Worm (Caenorhabditis elegans) whole organism, young adult: ENCODE data around the gene srw-141.

Source experiments
- F22D6.2 ChIP-seq: sonication (generic microtip); optimal IDR thresholded peaks from 2 replicates; lab custom pipeline; 2016; ENCODE audit warnings: mild to moderate bottlenecking, missing genetic modification characterization, missing compliant biosample characterization
- Y53G8AR.9 ChIP-seq: fragments of 200-800 bp; sonication (Bioruptor generic); conservative IDR thresholded peaks from 2 replicates; pipeline ENCODE4 v1.3.6; 2022; ENCODE audit warnings: missing genetic modification reagents, missing genetic modification characterization, missing compliant biosample characterization
- Y67H2A.10 ChIP-seq: fragments of 200-800 bp; sonication (Bioruptor generic); conservative IDR thresholded peaks from 2 replicates; pipeline ENCODE4 v1.3.6; 2022; ENCODE audit warnings: missing genetic modification reagents, missing genetic modification characterization, missing compliant biosample characterization
- Y95B8A.8 ChIP-seq: fragments of 200-800 bp; sonication (Bioruptor generic); IDR thresholded peaks from 2 replicates; pipeline ENCODE4 v1.3.6; 2022; ENCODE audit warnings: missing genetic modification reagents, missing genetic modification characterization, missing compliant biosample characterization
- ceh-58 ChIP-seq: fragments of 200-800 bp; sonication (Bioruptor generic); IDR thresholded peaks from 2 replicates; pipeline ENCODE4 v1.3.6; 2022; ENCODE audit warnings: missing genetic modification characterization, missing compliant biosample characterization
- dpl-1 ChIP-seq: fragments of 150-350 bp; optimal IDR thresholded peaks from 2 replicates; lab custom pipeline; 2014; ENCODE audit warnings: missing biosample characterization, missing genetic modification reagents, missing genetic modification characterization
- efl-1 ChIP-seq: fragments of 150-350 bp; optimal IDR thresholded peaks from 2 replicates; lab custom pipeline; 2014; ENCODE audit warnings: missing biosample characterization, missing genetic modification reagents, missing genetic modification characterization
- lin-26 ChIP-seq: fragments of 200-800 bp; sonication (Bioruptor generic); IDR thresholded peaks from 2 replicates; pipeline ENCODE4 v1.3.6; 2022; ENCODE audit warnings: missing genetic modification reagents, missing genetic modification characterization, missing compliant biosample characterization
- nfya-2 ChIP-seq: fragments of 200-800 bp; sonication (Bioruptor generic); IDR thresholded peaks from 2 replicates; pipeline ENCODE4 v1.3.6; 2022; ENCODE audit warnings: missing genetic modification reagents, missing genetic modification characterization, missing compliant biosample characterization
- pha-4 ChIP-seq: fragments of 150-350 bp; sonication (generic microtip); optimal IDR thresholded peaks from 2 replicates; lab custom pipeline; 2014; ENCODE audit warnings: missing biosample characterization, missing genetic modification reagents, missing genetic modification characterization
- rcor-1 ChIP-seq: fragments of 200-800 bp; sonication (Bioruptor generic); IDR thresholded peaks from 2 replicates; pipeline ENCODE4 v1.3.6; 2022; ENCODE audit warnings: missing genetic modification reagents, missing genetic modification characterization, missing compliant biosample characterization
- sdz-38 ChIP-seq: sonication (generic microtip); optimal IDR thresholded peaks from 2 replicates; lab custom pipeline; 2016; ENCODE audit warnings: missing genotype, missing genetic modification characterization, missing compliant biosample characterization

ce11 chrV:2958202-2958601 is 19.8 kb upstream of the srw-141 start, which contains the start of gene srw-142:
- TF ChIP-seq ceh-58 (GFP tag; lab: Robert Waterston, UW) (no peak), dpl-1 (GFP tag; lab: Kevin White, UChicago) (no peak), Y53G8AR.9 (GFP tag; lab: Robert Waterston, UW) (no peak), nfya-2 (GFP tag; lab: Robert Waterston, UW) (no peak), pha-4 (tag; lab: Kevin White, UChicago) (no peak), rcor-1 (no peak), lin-26 (GFP tag; lab: Robert Waterston, UW) (no peak), sdz-38 (tag; lab: Kevin White, UChicago) (no peak), efl-1 (GFP tag; lab: Kevin White, UChicago) (no peak), Y95B8A.8 (GFP tag; lab: Robert Waterston, UW) (no peak), Y67H2A.10 (GFP tag; lab: Robert Waterston, UW) (no peak), F22D6.2 (no peak)
